Worm (Caenorhabditis elegans) whole organism, young adult: ENCODE results near the gene madf-4.

Source experiments
- B0336.3 ChIP-seq: fragments of 200-800 bp; sonication (Bioruptor generic); IDR thresholded peaks from 2 replicates; pipeline ENCODE4 v1.3.6; 2022; ENCODE audit warnings: missing genetic modification characterization, missing compliant biosample characterization
- C17E4.6 ChIP-seq: fragments of 200-800 bp; sonication (Bioruptor generic); IDR thresholded peaks from 2 replicates; pipeline ENCODE4 v1.3.6; 2022; ENCODE audit warnings: missing genetic modification reagents, missing genetic modification characterization, missing compliant biosample characterization
- F37B4.10 ChIP-seq: fragments of 200-800 bp; sonication (Bioruptor generic); IDR thresholded peaks from 2 replicates; pipeline ENCODE4 v1.3.6; 2022; ENCODE audit warnings: missing genetic modification characterization, missing compliant biosample characterization
- K12H6.12 ChIP-seq: fragments of 200-800 bp; sonication (Bioruptor generic); optimal IDR thresholded peaks from 2 replicates; lab custom pipeline; 2018; ENCODE audit warnings: mild to moderate bottlenecking, missing genetic modification characterization, missing compliant biosample characterization
- Y56A3A.18 ChIP-seq: fragments of 200-800 bp; sonication (Bioruptor generic); IDR thresholded peaks from 2 replicates; pipeline ENCODE4 v1.3.6; 2022; ENCODE audit warnings: missing genetic modification reagents, missing genetic modification characterization, missing compliant biosample characterization
- Y67H2A.10 ChIP-seq: fragments of 200-800 bp; sonication (Bioruptor generic); conservative IDR thresholded peaks from 2 replicates; pipeline ENCODE4 v1.3.6; 2022; ENCODE audit warnings: missing genetic modification reagents, missing genetic modification characterization, missing compliant biosample characterization
- Y79H2A.3 ChIP-seq: fragments of 200-800 bp; sonication (Bioruptor generic); conservative IDR thresholded peaks from 2 replicates; pipeline ENCODE4 v1.3.6; 2022; ENCODE audit warnings: missing genetic modification reagents, missing genetic modification characterization, missing compliant biosample characterization
- ama-1 ChIP-seq, 3 experiments: fragments of 150-350 bp in 1 of 3; sonication (generic microtip) in 2 of 3; optimal IDR thresholded peaks; 2 replicates each; lab custom pipeline; 2014 to 2018; ENCODE audit warnings: missing biosample characterization in 2 of 3, missing genetic modification characterization in 2 of 3, missing genetic modification reagents in 2 of 3
- attf-3 ChIP-seq: fragments of 200-800 bp; sonication (Bioruptor generic); conservative IDR thresholded peaks from 2 replicates; pipeline ENCODE4 v1.3.6; 2022; ENCODE audit warnings: missing genetic modification reagents, missing genetic modification characterization, missing compliant biosample characterization
- attf-5 ChIP-seq: fragments of 200-800 bp; sonication (Bioruptor generic); optimal IDR thresholded peaks from 2 replicates; lab custom pipeline; 2018; ENCODE audit warnings: mild to moderate bottlenecking, missing genetic modification characterization, missing compliant biosample characterization
- cebp-1 ChIP-seq, 2 experiments: fragments of 200-800 bp in 1 of 2; sonication (Bioruptor generic) in 1 of 2; sonication (generic microtip) in 1 of 2; IDR thresholded peaks in 1 of 2; optimal IDR thresholded peaks in 1 of 2; 2 replicates each; pipeline versions ENCODE4 v1.3.6 to Lab custom; 2017 to 2022; ENCODE audit warnings: missing compliant biosample characterization in 2 of 2, missing genetic modification characterization in 2 of 2, mild to moderate bottlenecking in 1 of 2, missing genetic modification reagents in 1 of 2, moderate library complexity in 1 of 2
- chd-7 ChIP-seq: sonication (generic microtip); optimal IDR thresholded peaks from 2 replicates; lab custom pipeline; 2016; ENCODE audit warnings: mild to moderate bottlenecking, missing genetic modification characterization, moderate library complexity, missing compliant biosample characterization
- die-1 ChIP-seq: sonication (generic microtip); optimal IDR thresholded peaks from 2 replicates; lab custom pipeline; 2016; ENCODE audit warnings: missing genotype, mild to moderate bottlenecking, missing genetic modification characterization, missing compliant biosample characterization
- efl-1 ChIP-seq: fragments of 150-350 bp; optimal IDR thresholded peaks from 2 replicates; lab custom pipeline; 2014; ENCODE audit warnings: missing biosample characterization, missing genetic modification reagents, missing genetic modification characterization
- ekl-4 ChIP-seq: fragments of 200-800 bp; sonication (Bioruptor generic); IDR thresholded peaks from 2 replicates; pipeline ENCODE4 v1.3.6; 2022; ENCODE audit warnings: missing genetic modification reagents, missing genetic modification characterization, missing compliant biosample characterization
- gei-17 ChIP-seq: fragments of 200-800 bp; sonication (Bioruptor generic); optimal IDR thresholded peaks from 2 replicates; lab custom pipeline; 2018; ENCODE audit warnings: mild to moderate bottlenecking, missing genetic modification characterization, missing compliant biosample characterization
- hmg-1.2 ChIP-seq: fragments of 200-800 bp; sonication (Bioruptor generic); IDR thresholded peaks from 2 replicates; pipeline ENCODE4 v1.3.6; 2022; ENCODE audit warnings: missing genetic modification reagents, missing genetic modification characterization, missing compliant biosample characterization
- hrde-1 ChIP-seq: sonication (generic microtip); optimal IDR thresholded peaks from 2 replicates; lab custom pipeline; 2016; ENCODE audit warnings: missing genetic modification characterization, mild to moderate bottlenecking, missing compliant biosample characterization, moderate library complexity, missing genotype, missing genetic modification reagents, borderline replicate concordance
- hsf-1 ChIP-seq: fragments of 200-800 bp; sonication (Bioruptor generic); IDR thresholded peaks from 2 replicates; pipeline ENCODE4 v1.3.6; 2022; ENCODE audit warnings: missing genetic modification reagents, missing genetic modification characterization, missing compliant biosample characterization
- lag-1 ChIP-seq: fragments of 200-800 bp; sonication (Bioruptor generic); IDR thresholded peaks from 2 replicates; pipeline ENCODE4 v1.3.6; 2022; ENCODE audit warnings: missing genetic modification reagents, missing genetic modification characterization, missing compliant biosample characterization
- madf-10 ChIP-seq: sonication (generic microtip); optimal IDR thresholded peaks from 2 replicates; lab custom pipeline; 2016; ENCODE audit warnings: mild to moderate bottlenecking, missing genetic modification characterization, missing compliant biosample characterization
- madf-6 ChIP-seq: fragments of 200-800 bp; sonication (Bioruptor generic); IDR thresholded peaks from 2 replicates; pipeline ENCODE4 v1.3.6; 2022; ENCODE audit warnings: missing genetic modification reagents, missing genetic modification characterization, missing compliant biosample characterization
- madf-8 ChIP-seq: fragments of 200-800 bp; sonication (Bioruptor generic); conservative IDR thresholded peaks from 2 replicates; pipeline ENCODE4 v1.3.6; 2022; ENCODE audit warnings: missing genetic modification reagents, missing genetic modification characterization, missing compliant biosample characterization
- nfyb-1 ChIP-seq: fragments of 200-800 bp; sonication (Bioruptor generic); IDR thresholded peaks from 2 replicates; pipeline ENCODE4 v1.3.6; 2022; ENCODE audit warnings: missing genetic modification reagents, missing genetic modification characterization, missing compliant biosample characterization
- nhr-179 ChIP-seq: sonication (generic microtip); optimal IDR thresholded peaks from 2 replicates; lab custom pipeline; 2016; ENCODE audit warnings: mild to moderate bottlenecking, missing genetic modification characterization, missing compliant biosample characterization
- nhr-80 ChIP-seq: sonication (generic microtip); optimal IDR thresholded peaks from 2 replicates; lab custom pipeline; 2016; ENCODE audit warnings: missing genetic modification characterization, missing compliant biosample characterization
- pha-4 ChIP-seq: fragments of 150-350 bp; sonication (generic microtip); optimal IDR thresholded peaks from 2 replicates; lab custom pipeline; 2014; ENCODE audit warnings: missing biosample characterization, missing genetic modification reagents, missing genetic modification characterization
- rcor-1 ChIP-seq: fragments of 200-800 bp; sonication (Bioruptor generic); IDR thresholded peaks from 2 replicates; pipeline ENCODE4 v1.3.6; 2022; ENCODE audit warnings: missing genetic modification reagents, missing genetic modification characterization, missing compliant biosample characterization
- snpc-1.1 ChIP-seq: sonication (generic microtip); optimal IDR thresholded peaks from 2 replicates; lab custom pipeline; 2017; ENCODE audit warnings: missing genetic modification characterization, mild to moderate bottlenecking, missing compliant biosample characterization, antibody characterized with exemption, moderate library complexity, missing genotype, missing genetic modification reagents; ENCODE audit not compliant: insufficient read depth
- xnd-1 ChIP-seq: sonication (generic microtip); optimal IDR thresholded peaks from 2 replicates; lab custom pipeline; 2016; ENCODE audit warnings: missing genotype, missing genetic modification reagents, missing genetic modification characterization, missing compliant biosample characterization
- zfh-2 ChIP-seq: fragments of 200-800 bp; sonication (Bioruptor generic); conservative IDR thresholded peaks from 2 replicates; pipeline ENCODE4 v1.3.6; 2022; ENCODE audit warnings: missing genetic modification reagents, missing genetic modification characterization, missing compliant biosample characterization
- ztf-6 ChIP-seq: fragments of 200-800 bp; sonication (Bioruptor generic); IDR thresholded peaks from 2 replicates; pipeline ENCODE4 v1.3.6; 2022; ENCODE audit warnings: missing genetic modification reagents, missing genetic modification characterization, missing compliant biosample characterization

Gene madf-4

DNA sequence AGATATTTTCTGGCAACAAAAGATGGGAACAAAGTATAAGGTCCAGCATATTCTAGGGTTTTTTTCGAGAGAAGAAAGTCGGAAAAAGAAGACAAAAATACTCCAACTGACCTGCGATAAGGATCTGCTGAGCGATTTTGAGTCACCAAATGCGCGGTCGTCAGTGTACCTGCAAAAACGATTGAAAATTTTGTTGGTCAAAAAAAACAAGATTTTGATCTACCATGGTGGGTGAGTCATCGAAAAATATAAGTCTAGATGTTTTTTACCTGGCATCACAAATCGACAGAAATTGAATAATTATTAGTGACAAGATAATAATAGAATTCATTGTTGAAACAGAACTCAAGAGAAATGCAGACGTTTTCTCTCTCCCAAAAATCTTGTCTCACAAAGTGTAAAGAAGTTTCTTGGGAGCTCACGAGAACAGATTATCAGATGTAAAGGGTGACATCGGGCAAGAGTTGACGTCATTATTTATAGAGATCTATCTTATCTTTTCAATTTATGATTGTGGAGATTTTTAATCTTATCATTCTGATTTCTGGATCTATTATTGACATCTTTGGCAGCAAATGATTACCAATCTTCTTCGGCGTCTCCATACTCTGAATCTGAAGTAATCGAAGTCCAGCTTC is 23.1 kb upstream of the madf-4 start:
- TF ChIP-seq gei-17 (GFP tag; lab: Kevin White, UChicago) (no peak), madf-6 (GFP tag; lab: Robert Waterston, UW) (peak; percentile 75), Y67H2A.10 (no peak), efl-1 (GFP tag; lab: Kevin White, UChicago) (peak; percentile 64), chd-7 (tag; lab: Kevin White, UChicago) (no peak), madf-8 (GFP tag; lab: Robert Waterston, UW) (peak; percentile 51), xnd-1 (tag; lab: Kevin White, UChicago) (peak; percentile 52)

DNA sequence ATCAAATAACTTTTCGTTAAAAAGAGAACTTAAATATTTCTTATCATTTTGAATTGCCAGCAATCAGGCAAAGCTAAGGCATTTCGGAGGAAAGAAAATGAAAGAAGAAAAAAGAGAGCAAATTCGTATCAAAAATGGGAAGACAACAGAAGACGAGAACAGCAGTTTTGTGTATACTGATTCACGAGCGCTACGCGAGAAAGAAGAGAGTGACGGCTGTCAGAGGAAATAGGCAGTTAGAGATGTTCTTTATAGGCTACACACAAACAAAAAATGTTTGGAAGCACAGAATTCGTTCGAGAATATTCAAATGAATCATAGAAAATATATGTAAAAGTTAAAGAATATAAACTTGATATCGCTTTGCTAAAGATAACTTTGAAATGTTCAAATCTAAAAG is 22.5 kb upstream of the madf-4 start:
- no peak for TF ChIP-seq snpc-1.1 (tag; lab: Kevin White, UChicago)
- no peak for TF ChIP-seq madf-10 (tag; lab: Kevin White, UChicago)
- TF ChIP-seq ekl-4 (GFP tag; lab: Robert Waterston, UW): no peak
- TF ChIP-seq nhr-80 (tag; lab: Kevin White, UChicago): peak; percentile 65
- TF ChIP-seq attf-5 (GFP tag; lab: Kevin White, UChicago): peak; percentile 10
- no peak for TF ChIP-seq cebp-1 (GFP tag; IDR thresholded peaks at IDR 0.05; lab: Robert Waterston, UW)
- peak; percentile 35 for TF ChIP-seq cebp-1 (tag; optimal IDR thresholded peaks at IDR 0.05; lab: Kevin White, UChicago)
- TF ChIP-seq rcor-1 (GFP tag; lab: Robert Waterston, UW): no peak
- TF ChIP-seq ama-1 (optimal IDR thresholded peaks at IDR 0.05; lab: Kevin White, UChicago): peak; percentile 14
- no peak for TF ChIP-seq ama-1 (GFP tag; optimal IDR thresholded peaks at IDR 0.05; lab: Kevin White, UChicago)
- peak; percentile 48; the same call in 1 of the 2 replicates for TF ChIP-seq hmg-1.2 (GFP tag; lab: Robert Waterston, UW)
- TF ChIP-seq, all 124 proteins: peak for 5

DNA sequence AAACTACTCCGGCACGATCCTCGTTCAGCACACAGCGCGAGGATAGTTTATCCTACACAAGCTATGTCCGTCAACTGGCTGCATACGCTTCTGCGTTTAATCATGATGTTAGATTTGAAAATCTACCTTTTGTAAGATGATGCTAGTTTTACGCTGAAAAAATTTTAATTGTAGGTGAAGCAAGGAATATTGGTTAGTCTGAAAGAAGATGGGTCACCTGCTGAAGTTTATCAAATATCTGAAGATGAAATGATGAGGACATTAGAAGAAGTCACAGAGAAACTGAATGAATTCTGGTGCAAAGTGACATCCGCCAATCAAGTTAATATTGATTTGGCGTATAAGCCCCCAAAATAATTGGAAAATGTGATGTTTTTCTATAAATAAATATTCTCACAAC is 21.2 kb upstream of the madf-4 start:
- TF ChIP-seq nhr-179 (tag; lab: Kevin White, UChicago) (no peak), cebp-1 (GFP tag; IDR thresholded peaks at IDR 0.05; lab: Robert Waterston, UW) (no peak), cebp-1 (tag; optimal IDR thresholded peaks at IDR 0.05; lab: Kevin White, UChicago) (peak; percentile 7), nfyb-1 (peak; percentile 46; the same call in 1 of the 2 replicates), Y56A3A.18 (GFP tag; lab: Robert Waterston, UW) (peak; percentile 41; the same call in 1 of the 2 replicates), Y79H2A.3 (GFP tag; lab: Robert Waterston, UW) (0 out of 2 replicates have a peak, but pooled peaks have one; percentile 25), B0336.3 (GFP tag; lab: Robert Waterston, UW) (0 out of 2 replicates have a peak, but pooled peaks have one; percentile 19), hsf-1 (peak; percentile 41; the same call in 1 of the 2 replicates), pha-4 (tag; lab: Kevin White, UChicago) (no peak), zfh-2 (GFP tag; lab: Robert Waterston, UW) (no peak), rcor-1 (GFP tag; lab: Robert Waterston, UW) (0 out of 2 replicates have a peak, but pooled peaks have one; percentile 11), ekl-4 (GFP tag; lab: Robert Waterston, UW) (0 out of 2 replicates have a peak, but pooled peaks have one; percentile 8)

DNA sequence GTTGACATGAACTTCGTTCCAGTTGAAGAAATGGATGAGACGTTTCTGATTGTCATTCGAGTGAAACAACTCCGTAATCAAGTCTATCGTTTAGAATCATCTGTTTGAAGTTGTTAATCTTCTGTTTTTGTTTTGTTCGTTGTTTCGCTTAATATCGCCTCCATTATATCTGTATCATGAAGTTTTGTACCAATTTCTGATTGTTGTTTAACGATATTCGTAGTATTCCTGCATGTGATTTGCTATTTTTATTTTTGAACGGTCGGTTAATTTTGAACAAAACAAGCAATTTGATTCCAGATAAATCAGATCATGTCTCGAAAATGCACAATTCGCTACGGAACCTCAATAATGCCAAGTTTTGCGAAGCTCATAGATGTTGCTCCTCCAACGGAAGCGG is 20.3 kb upstream of the madf-4 start, which contains the start of gene C27H6.9:
Gene C27H6.9 (plus strand): TSS at position 301 of the 400 bp plus-strand sequence.
- no peak for TF ChIP-seq ama-1 (optimal IDR thresholded peaks at IDR 0.05; lab: Kevin White, UChicago)
- no peak for TF ChIP-seq ama-1 (GFP tag; optimal IDR thresholded peaks at IDR 0.05; lab: Kevin White, UChicago)
- TF ChIP-seq K12H6.12 (tag; lab: Kevin White, UChicago): no peak
- TF ChIP-seq die-1 (tag; lab: Kevin White, UChicago): no peak
- peak; percentile 14; the same call in 1 of the 2 replicates for TF ChIP-seq madf-6 (GFP tag; lab: Robert Waterston, UW)
- TF ChIP-seq attf-3 (GFP tag; lab: Robert Waterston, UW): no peak
- no peak for TF ChIP-seq lag-1 (GFP tag; lab: Robert Waterston, UW)
- no peak for TF ChIP-seq cebp-1 (GFP tag; IDR thresholded peaks at IDR 0.05; lab: Robert Waterston, UW)
- no peak for TF ChIP-seq cebp-1 (tag; optimal IDR thresholded peaks at IDR 0.05; lab: Kevin White, UChicago)
- no peak for TF ChIP-seq ztf-6
- TF ChIP-seq hsf-1: peak; percentile 27; the same call in 1 of the 2 replicates
- TF ChIP-seq hrde-1 (tag; lab: Kevin White, UChicago): no peak
- TF ChIP-seq chd-7 (tag; lab: Kevin White, UChicago): no peak
- TF ChIP-seq F37B4.10 (GFP tag; lab: Robert Waterston, UW): no peak
- no peak for TF ChIP-seq C17E4.6
